Fruit fly (Drosophila melanogaster): Measurements from ENCODE around the gene CG15741.
A peak's percentile ranks its signal among the peaks of the same experiment; 100 is the strongest.

The CG15741 gene

DNA sequence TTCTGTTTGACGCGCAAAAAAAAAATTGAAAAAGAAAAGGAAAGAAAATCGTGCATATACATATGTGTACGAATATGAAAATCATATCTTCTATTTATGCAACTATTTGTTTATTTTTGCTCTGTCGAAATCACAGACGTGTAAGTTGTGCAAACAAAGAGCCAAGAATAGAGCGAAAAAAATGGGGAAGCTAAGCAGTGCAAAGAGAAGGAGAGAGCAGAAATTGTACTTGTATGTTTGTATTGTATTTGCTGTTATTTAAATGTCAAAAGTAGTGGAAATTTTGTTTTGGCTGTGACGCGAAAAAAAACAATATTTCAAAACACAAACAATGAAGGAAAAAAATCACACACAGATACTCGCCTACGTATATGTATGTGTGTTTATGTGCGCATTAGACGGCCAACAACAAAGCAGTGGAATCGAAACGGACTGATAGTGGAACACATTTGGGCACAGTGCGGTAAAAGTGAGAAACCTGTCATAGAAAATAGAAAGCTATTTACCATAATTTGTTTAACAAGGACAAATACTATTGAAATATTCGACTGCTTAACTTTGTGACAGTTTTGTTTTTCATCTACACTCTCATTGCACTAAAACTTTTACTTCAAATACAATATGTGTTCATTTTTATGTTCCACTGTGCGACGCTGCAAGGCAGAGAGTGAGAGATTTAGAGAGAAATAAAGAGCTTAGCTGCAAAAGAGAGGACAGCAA lies 19.6 kb downstream of the CG15741 start (continued):
- TF ChIP-seq Ets96B (tag; optimal IDR thresholded peaks at IDR 0.05): peak; percentile 90
- TF ChIP-seq spab (GFP tag; optimal IDR thresholded peaks at IDR 0.05): peak; percentile 77
- peak; percentile 92 for TF ChIP-seq vri (GFP tag; optimal IDR thresholded peaks at IDR 0.05)
- TF ChIP-seq CG10669 (GFP tag; optimal IDR thresholded peaks at IDR 0.05): peak; percentile 89
- peak; percentile 94 for TF ChIP-seq Eip75B (GFP tag; optimal IDR thresholded peaks at IDR 0.05)
- peak; percentile 87 for TF ChIP-seq CG1621 (tag; optimal IDR thresholded peaks at IDR 0.05)
- peak; percentile 96 for TF ChIP-seq CG6163 (GFP tag; IDR thresholded peaks at IDR 0.05)
- TF ChIP-seq esn (GFP tag; optimal IDR thresholded peaks at IDR 0.05): peak; percentile 94
- TF ChIP-seq Eip78C (GFP tag): peak; percentile 98

- TF ChIP-seq salr (GFP tag; optimal IDR thresholded peaks at IDR 0.05) (no peak), ss (GFP tag; optimal IDR thresholded peaks at IDR 0.05) (peak; percentile 6 to 41), CG34406 (GFP tag; optimal IDR thresholded peaks at IDR 0.05) (no peak), cyc (GFP tag; optimal IDR thresholded peaks at IDR 0.05) (no peak), fd59A (GFP tag; optimal IDR thresholded peaks at IDR 0.05) (no peak), vri (GFP tag; optimal IDR thresholded peaks at IDR 0.05) (peak; percentile 15), CG6854 (GFP tag; optimal IDR thresholded peaks at IDR 0.05) (peak; percentile 26), CG6163 (GFP tag; IDR thresholded peaks at IDR 0.05) (peak; percentile 79), fd85E (GFP tag; optimal IDR thresholded peaks at IDR 0.05) (no peak), CG4318 (GFP tag; optimal IDR thresholded peaks at IDR 0.05) (no peak), svp (GFP tag) (peak; percentile 23), dsx (GFP tag; optimal IDR thresholded peaks at IDR 0.05; ENCODE audit: poor library complexity, severe bottlenecking) (peak; percentile 14), eg (GFP tag; IDR thresholded peaks at IDR 0.05) (peak; percentile 39; the same call in 1 of the 3 replicates), CG6808 (GFP tag; optimal IDR thresholded peaks at IDR 0.05) (peak; percentile 47), CG16779 (tag; optimal IDR thresholded peaks at IDR 0.05) (peak; percentile 2), CG8119 (GFP tag; IDR thresholded peaks at IDR 0.05) (peak; percentile 23; the same call in 2 of the 3 replicates), CG9139 (GFP tag; optimal IDR thresholded peaks at IDR 0.05) (peak; percentile 4), Ets96B (tag; optimal IDR thresholded peaks at IDR 0.05) (peak; percentile 12), CG8632 (GFP tag; optimal IDR thresholded peaks at IDR 0.05) (peak; percentile 18), fkh (GFP tag; optimal IDR thresholded peaks at IDR 0.05) (peak; percentile 52)
Measured at dm6 chrX:11817183-11817972, 20.4 kb downstream of the CG15741 start.

DNA sequence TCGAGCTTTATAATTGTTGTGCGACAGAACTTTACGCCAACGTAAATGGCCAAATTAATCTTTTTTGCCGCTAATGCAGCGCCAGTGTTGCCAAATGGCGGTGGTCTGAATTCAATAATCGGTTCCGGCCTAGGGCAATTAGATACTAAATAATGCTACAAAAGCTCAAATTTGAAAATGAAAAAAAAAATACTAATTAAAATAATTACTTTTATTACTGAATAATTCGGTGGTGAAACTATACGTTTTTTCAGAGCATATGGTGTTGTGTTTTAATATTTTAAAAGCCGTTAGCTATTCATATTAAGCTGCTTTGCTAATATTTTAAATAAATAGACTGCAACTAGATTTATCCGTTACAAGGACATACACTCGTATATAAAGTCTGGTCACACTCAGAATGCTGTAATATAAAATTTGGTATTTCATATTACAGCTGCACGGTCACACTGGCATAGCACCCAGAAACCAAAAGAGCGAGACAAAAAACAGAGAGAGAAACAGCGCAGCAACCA lies 21.3 kb downstream of the CG15741 start, which contains the start of the genes CG1578 and rudhira:
CG1578 (minus strand) TSS at position 118 of the 515 bp plus-strand sequence.
rudhira (plus strand) TSS at position 465 of the 515 bp plus-strand sequence.
- no peak for TF ChIP-seq fd59A (GFP tag; optimal IDR thresholded peaks at IDR 0.05)
- no peak for TF ChIP-seq CG3919 (GFP tag; optimal IDR thresholded peaks at IDR 0.05)
- no peak for TF ChIP-seq CG31627 (GFP tag; optimal IDR thresholded peaks at IDR 0.05)
- no peak for TF ChIP-seq fkh (GFP tag; optimal IDR thresholded peaks at IDR 0.05)
- no peak for TF ChIP-seq CG10669 (GFP tag; optimal IDR thresholded peaks at IDR 0.05)
- no peak for TF ChIP-seq Ets96B (tag; optimal IDR thresholded peaks at IDR 0.05)
- peak; percentile 11 for TF ChIP-seq lz (GFP tag; optimal IDR thresholded peaks at IDR 0.05)
- TF ChIP-seq Sox102F (GFP tag; optimal IDR thresholded peaks at IDR 0.05): peak; percentile 33
- TF ChIP-seq CG8119 (GFP tag; IDR thresholded peaks at IDR 0.05): no peak
- TF ChIP-seq Eip78C (GFP tag): peak; percentile 38
- TF ChIP-seq Eip75B (GFP tag; optimal IDR thresholded peaks at IDR 0.05): no peak
- no peak for TF ChIP-seq vri (GFP tag; optimal IDR thresholded peaks at IDR 0.05)
- TF ChIP-seq esn (GFP tag; optimal IDR thresholded peaks at IDR 0.05): no peak
- TF ChIP-seq Sox14 (GFP tag; optimal IDR thresholded peaks at IDR 0.05): no peak
- no peak for TF ChIP-seq CG6276 (GFP tag; optimal IDR thresholded peaks at IDR 0.05)
- no peak for TF ChIP-seq CG9139 (GFP tag; optimal IDR thresholded peaks at IDR 0.05)
- no peak for TF ChIP-seq CG3032 (tag; optimal IDR thresholded peaks at IDR 0.05)
- TF ChIP-seq net (GFP tag; optimal IDR thresholded peaks at IDR 0.05): no peak
- TF ChIP-seq Blimp-1 (GFP tag; optimal IDR thresholded peaks at IDR 0.05): no peak
- peak; percentile 8 for TF ChIP-seq Eip93F (GFP tag; optimal IDR thresholded peaks at IDR 0.05)
- TF ChIP-seq salr (GFP tag; optimal IDR thresholded peaks at IDR 0.05): no peak
- no peak for TF ChIP-seq CG8319 (GFP tag; optimal IDR thresholded peaks at IDR 0.05)
- TF ChIP-seq dsx (GFP tag; optimal IDR thresholded peaks at IDR 0.05; ENCODE audit: poor library complexity, severe bottlenecking): no peak
- peak; percentile 60 for TF ChIP-seq svp (GFP tag)
- no peak for TF ChIP-seq Hr39 (GFP tag; optimal IDR thresholded peaks at IDR 0.05)
- TF ChIP-seq CG16779 (tag; optimal IDR thresholded peaks at IDR 0.05): no peak
- TF ChIP-seq CG6163 (GFP tag; IDR thresholded peaks at IDR 0.05): 0 out of 3 replicates have a peak, but pooled peaks have one; percentile 0
- TF ChIP-seq ss (GFP tag; optimal IDR thresholded peaks at IDR 0.05): no peak

Measured in whole organism, prepupa.